Worm (Caenorhabditis elegans) whole organism, young adult: Measurements from ENCODE around the gene B0547.2.

Experiments
- B0019.2 ChIP-seq: fragments of 200-800 bp; sonication (Bioruptor generic); conservative IDR thresholded peaks from 2 replicates; pipeline ENCODE4 v1.3.6; 2022; ENCODE audit warnings: missing genetic modification reagents, missing genetic modification characterization, missing compliant biosample characterization
- F55B11.4 ChIP-seq: sonication (generic microtip); optimal IDR thresholded peaks from 2 replicates; lab custom pipeline; 2016; ENCODE audit warnings: missing compliant biosample characterization, missing genetic modification characterization, borderline replicate concordance; ENCODE audit not compliant: insufficient read depth
- F57A8.1 ChIP-seq: fragments of 200-800 bp; sonication (Bioruptor generic); optimal IDR thresholded peaks from 2 replicates; lab custom pipeline; 2018; ENCODE audit warnings: mild to moderate bottlenecking, missing genetic modification characterization, moderate library complexity, missing compliant biosample characterization
- Y53G8AR.9 ChIP-seq: fragments of 200-800 bp; sonication (Bioruptor generic); conservative IDR thresholded peaks from 2 replicates; pipeline ENCODE4 v1.3.6; 2022; ENCODE audit warnings: missing genetic modification reagents, missing genetic modification characterization, missing compliant biosample characterization
- ceh-58 ChIP-seq: fragments of 200-800 bp; sonication (Bioruptor generic); IDR thresholded peaks from 2 replicates; pipeline ENCODE4 v1.3.6; 2022; ENCODE audit warnings: missing genetic modification characterization, missing compliant biosample characterization

DNA sequence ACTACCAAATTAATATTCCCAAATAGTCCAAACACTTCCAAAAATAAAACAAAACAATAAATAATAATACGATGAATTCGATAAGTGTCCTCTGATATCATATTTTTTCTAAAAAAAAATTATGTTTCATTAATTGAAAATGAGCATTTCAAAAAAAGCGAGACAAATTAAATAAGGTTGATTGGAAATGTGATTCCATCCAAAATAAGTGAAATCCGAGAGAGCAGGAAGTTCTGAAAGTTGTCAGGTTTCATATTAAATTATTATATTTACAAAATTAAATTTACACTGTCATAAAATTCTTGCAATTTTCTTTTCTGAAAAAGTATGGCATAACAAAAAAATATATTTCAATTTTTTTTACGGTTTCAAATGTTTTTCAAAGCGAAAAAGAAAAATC lies 18.7 kb upstream of the B0547.2 start, which contains the start of gene srsx-14:
- TF ChIP-seq ceh-58 (GFP tag; lab: Robert Waterston, UW) (no peak), Y53G8AR.9 (no peak), B0019.2 (no peak), F55B11.4 (no peak), F57A8.1 (GFP tag; lab: Kevin White, UChicago) (no peak)
